Fruit fly (Drosophila melanogaster): ENCODE measurements around the gene CG6951.

DNA sequence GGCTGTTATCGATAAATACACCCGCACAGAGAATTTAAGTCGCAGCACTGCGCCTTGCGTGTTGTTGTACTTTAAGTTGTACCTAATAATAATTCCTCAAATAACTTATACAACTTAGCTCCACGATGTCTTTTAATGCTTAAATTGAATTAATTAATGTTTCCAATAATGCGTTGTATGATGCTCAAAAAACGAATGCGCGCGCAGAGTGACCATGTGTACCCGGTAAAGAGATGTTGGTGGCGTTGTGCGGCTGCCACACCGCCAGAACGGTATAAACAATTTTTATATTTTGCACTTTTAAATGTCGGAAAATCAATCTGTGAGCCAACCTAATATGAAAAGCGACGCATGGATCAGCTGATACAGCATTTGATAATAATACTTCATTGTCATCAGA is 14.9 kb upstream of the CG6951 start:
- TF ChIP-seq psq (optimal IDR thresholded peaks at IDR 0.05) (no peak), EcR (GFP tag; optimal IDR thresholded peaks at IDR 0.05) (no peak), usp (GFP tag; optimal IDR thresholded peaks at IDR 0.05) (no peak)

All from whole organism.